Fruit fly (Drosophila melanogaster): Measurements from ENCODE around the gene wupA.
A peak's percentile ranks its signal among the peaks of the same experiment; 100 is the strongest.

wupA gene

DNA sequence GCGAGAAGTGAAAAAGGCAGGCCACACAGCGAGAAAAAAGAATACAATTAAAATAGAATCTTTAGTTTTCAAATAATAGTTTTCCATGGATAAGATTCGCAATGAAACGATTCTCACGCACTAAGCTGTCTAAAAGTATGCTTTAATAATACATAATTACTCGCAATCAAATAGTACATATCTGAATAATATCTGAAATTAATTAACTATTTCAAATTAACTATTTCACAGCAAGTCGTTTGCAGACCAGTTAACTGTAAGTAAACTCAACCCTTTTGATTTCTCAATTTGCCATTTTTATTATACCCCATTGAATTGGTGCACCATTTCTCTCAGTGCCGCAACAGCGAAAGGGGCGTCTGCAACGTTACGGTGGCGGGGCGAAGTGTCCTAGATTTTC, 8.8 kb upstream of the wupA start (continued):
- no peak for TF ChIP-seq CG4404 (GFP tag; IDR thresholded peaks at IDR 0.05)
- TF ChIP-seq CG9727 (GFP tag; optimal IDR thresholded peaks at IDR 0.05), result peak; percentile 52
- TF ChIP-seq Hmr (GFP tag; optimal IDR thresholded peaks at IDR 0.05), result peak; percentile 63
- peak; percentile 7 for TF ChIP-seq zfh2 (GFP tag; optimal IDR thresholded peaks at IDR 0.05)
- peak; percentile 66 for TF ChIP-seq lab (GFP tag; optimal IDR thresholded peaks at IDR 0.05)
- peak; percentile 14 for TF ChIP-seq CG6765 (GFP tag; optimal IDR thresholded peaks at IDR 0.05)
- peak; percentile 13 for TF ChIP-seq unpg (GFP tag; optimal IDR thresholded peaks at IDR 0.05)
- peak; percentile 4 for TF ChIP-seq Max (GFP tag; optimal IDR thresholded peaks at IDR 0.05)
- TF ChIP-seq ac (GFP tag; optimal IDR thresholded peaks at IDR 0.05), result no peak
- peak; percentile 36 for TF ChIP-seq CG15011 (GFP tag; optimal IDR thresholded peaks at IDR 0.05)
- peak; percentile 7 for TF ChIP-seq CG10209 (GFP tag; optimal IDR thresholded peaks at IDR 0.05)
- TF ChIP-seq br (optimal IDR thresholded peaks at IDR 0.05), result no peak
- TF ChIP-seq CG30403 (GFP tag; optimal IDR thresholded peaks at IDR 0.05), result peak; percentile 38
- TF ChIP-seq CG7357 (GFP tag; IDR thresholded peaks at IDR 0.05), result 0 out of 3 replicates have a peak, but pooled peaks have one; percentile 10
- no peak for TF ChIP-seq Usf (GFP tag; optimal IDR thresholded peaks at IDR 0.05)
- TF ChIP-seq H2.0 (GFP tag; IDR thresholded peaks at IDR 0.05), result no peak
- peak; percentile 49 for TF ChIP-seq Deaf1 (tag; optimal IDR thresholded peaks at IDR 0.05)
- no peak for TF ChIP-seq Hsf (GFP tag; optimal IDR thresholded peaks at IDR 0.05)
- TF ChIP-seq CG9215 (GFP tag; IDR thresholded peaks at IDR 0.05), result no peak
- no peak for TF ChIP-seq mld (GFP tag; IDR thresholded peaks at IDR 0.05; ENCODE audit: partially characterized antibody)
- TF ChIP-seq CG2678 (tag; optimal IDR thresholded peaks at IDR 0.05), result peak; percentile 62
- no peak for TF ChIP-seq yki (optimal IDR thresholded peaks at IDR 0.05)
- TF ChIP-seq BtbVII (GFP tag; optimal IDR thresholded peaks at IDR 0.05), result peak; percentile 56
- no peak for TF ChIP-seq zen2 (GFP tag; IDR thresholded peaks at IDR 0.05; ENCODE audit: partially characterized antibody)
- no peak for TF ChIP-seq HLHmδ (GFP tag; optimal IDR thresholded peaks at IDR 0.05)
- TF ChIP-seq Dad (GFP tag; optimal IDR thresholded peaks at IDR 0.05), result no peak
- no peak for TF ChIP-seq CG31224 (GFP tag; IDR thresholded peaks at IDR 0.05)
- no peak for TF ChIP-seq CrebB (tag; optimal IDR thresholded peaks at IDR 0.05)
- TF ChIP-seq Ets65A (GFP tag), result peak; percentile 90
- TF ChIP-seq CG17361 (GFP tag; IDR thresholded peaks at IDR 0.05), result 0 out of 3 replicates have a peak, but pooled peaks have one; percentile 14
- TF ChIP-seq CG4617 (GFP tag; optimal IDR thresholded peaks at IDR 0.05; ENCODE audit: borderline replicate concordance), result no peak
- no peak for TF ChIP-seq tap (tag; optimal IDR thresholded peaks at IDR 0.05)
- peak; percentile 58 for TF ChIP-seq gem (tag; optimal IDR thresholded peaks at IDR 0.05)
- TF ChIP-seq gfzf (GFP tag; optimal IDR thresholded peaks at IDR 0.05), result no peak
- 0 out of 3 replicates have a peak, but pooled peaks have one; percentile 36 for TF ChIP-seq dysf (GFP tag; IDR thresholded peaks at IDR 0.05)
- TF ChIP-seq emc (GFP tag; optimal IDR thresholded peaks at IDR 0.05), result no peak
- peak; percentile 37 for TF ChIP-seq CG6854 (GFP tag; optimal IDR thresholded peaks at IDR 0.05)
- TF ChIP-seq nmo (GFP tag; optimal IDR thresholded peaks at IDR 0.05), result peak; percentile 51
- TF ChIP-seq CG12659 (GFP tag; optimal IDR thresholded peaks at IDR 0.05), result peak; percentile 25
- no peak for TF ChIP-seq dan (GFP tag; IDR thresholded peaks at IDR 0.05)
- peak; percentile 28 for TF ChIP-seq Oli (tag; optimal IDR thresholded peaks at IDR 0.05)
- no peak for TF ChIP-seq CG9609 (GFP tag; optimal IDR thresholded peaks at IDR 0.05)
- TF ChIP-seq Hr3 (GFP tag; optimal IDR thresholded peaks at IDR 0.05), result peak; percentile 26
- TF ChIP-seq CG34376 (GFP tag; optimal IDR thresholded peaks at IDR 0.05), result peak; percentile 56
